Fruit fly (Drosophila melanogaster) whole organism, embryonic: Measurements from ENCODE around the gene CG7530.

ENCODE experiments used
- CG10209 ChIP-seq: fragments of 200-800 bp; sonication (Bioruptor generic); optimal IDR thresholded peaks from 3 replicates; lab custom pipeline; 2017; ENCODE audit warnings: missing biosample characterization, mild to moderate bottlenecking, missing genetic modification characterization, missing genetic modification reagents
- CG10565 ChIP-seq: fragments of 200-800 bp; sonication (Bioruptor generic); optimal IDR thresholded peaks from 3 replicates; lab custom pipeline; 2016; ENCODE audit warnings: missing biosample characterization, mild to moderate bottlenecking, missing genetic modification characterization
- CG11560 ChIP-seq: fragments of 200-800 bp; sonication (Bioruptor generic); IDR thresholded peaks from 3 replicates; pipeline ENCODE4 v1.3.6; 2022; ENCODE audit warnings: missing biosample characterization, missing genetic modification characterization
- CG17802 ChIP-seq: fragments of 200-800 bp; sonication (Bioruptor generic); optimal IDR thresholded peaks from 2 replicates; lab custom pipeline; 2018; ENCODE audit warnings: missing biosample characterization, mild to moderate bottlenecking, missing genetic modification characterization, moderate library complexity
- CG30431 ChIP-seq: fragments of 200-800 bp; sonication (Bioruptor generic); optimal IDR thresholded peaks from 2 replicates; lab custom pipeline; 2017; ENCODE audit warnings: missing biosample characterization, missing genetic modification characterization
- CG34422 ChIP-seq: fragments of 200-800 bp; sonication (Bioruptor generic); IDR thresholded peaks from 3 replicates; pipeline ENCODE4 v1.3.6; 2022; ENCODE audit warnings: missing biosample characterization, missing genetic modification characterization
- CG3995 ChIP-seq: fragments of 200-800 bp; sonication (Bioruptor generic); optimal IDR thresholded peaks from 3 replicates; lab custom pipeline; 2016; ENCODE audit warnings: missing biosample characterization, missing genetic modification characterization
- CG4424 ChIP-seq: fragments of 200-800 bp; sonication (Bioruptor generic); optimal IDR thresholded peaks from 3 replicates; lab custom pipeline; 2016; ENCODE audit warnings: missing biosample characterization, missing genetic modification characterization
- CG4854 ChIP-seq: fragments of 200-800 bp; sonication (Bioruptor generic); optimal IDR thresholded peaks from 2 replicates; lab custom pipeline; 2016; ENCODE audit warnings: missing biosample characterization, missing genetic modification characterization, inconsistent platforms
- CG6683 ChIP-seq: fragments of 200-800 bp; sonication (Bioruptor generic); optimal IDR thresholded peaks from 2 replicates; lab custom pipeline; 2017; ENCODE audit warnings: missing biosample characterization, mild to moderate bottlenecking, missing genetic modification characterization, missing genetic modification reagents
- CG6791 ChIP-seq: fragments of 200-800 bp; sonication (Bioruptor generic); IDR thresholded peaks from 3 replicates; pipeline ENCODE4 v1.3.6; 2022; ENCODE audit warnings: missing biosample characterization, missing genetic modification characterization; ENCODE audit not compliant: partially characterized antibody
- CG8944 ChIP-seq: fragments of 200-800 bp; sonication (Bioruptor generic); optimal IDR thresholded peaks from 3 replicates; lab custom pipeline; 2016; ENCODE audit warnings: missing biosample characterization, missing genetic modification characterization
- CG9215 ChIP-seq: fragments of 200-800 bp; sonication (Bioruptor generic); IDR thresholded peaks from 2 replicates; pipeline ENCODE4 v1.3.6; 2022; ENCODE audit warnings: missing biosample characterization, missing genetic modification characterization
- CG9817 ChIP-seq: fragments of 200-800 bp; sonication (Bioruptor generic); optimal IDR thresholded peaks from 2 replicates; lab custom pipeline; 2018; ENCODE audit warnings: missing biosample characterization, mild to moderate bottlenecking, missing genetic modification characterization, moderate library complexity
- Dp ChIP-seq: fragments of 200-800 bp; sonication (Bioruptor generic); optimal IDR thresholded peaks from 2 replicates; lab custom pipeline; 2018; ENCODE audit warnings: missing biosample characterization, mild to moderate bottlenecking, missing genetic modification characterization, moderate library complexity
- Ets65A ChIP-seq: fragments of 200-800 bp; sonication (Bioruptor generic); peaks from one replicate; lab custom pipeline; 2016; ENCODE audit warnings: missing biosample characterization, missing genetic modification characterization
- Ets97D ChIP-seq: fragments of 200-800 bp; sonication (Bioruptor generic); optimal IDR thresholded peaks from 3 replicates; lab custom pipeline; 2016; ENCODE audit warnings: missing biosample characterization, missing genetic modification characterization
- NC2β ChIP-seq: fragments of 200-800 bp; sonication (Bioruptor generic); optimal IDR thresholded peaks from 2 replicates; lab custom pipeline; 2016; ENCODE audit warnings: missing biosample characterization, missing genetic modification characterization
- Oaz ChIP-seq: fragments of 200-800 bp; sonication (Bioruptor generic); IDR thresholded peaks from 2 replicates; pipeline ENCODE4 v1.3.6; 2022; ENCODE audit warnings: missing biosample characterization, missing genetic modification characterization
- Pdp1 ChIP-seq, 2 experiments: fragments of 200-800 bp; sonication (Bioruptor generic); optimal IDR thresholded peaks; 3 replicates each; lab custom pipeline; 2016; ENCODE audit warnings: missing biosample characterization in 2 of 2, missing genetic modification characterization in 2 of 2, mild to moderate bottlenecking in 1 of 2, moderate library complexity in 1 of 2
- Poxn ChIP-seq: fragments of 200-800 bp; sonication (Bioruptor generic); IDR thresholded peaks from 2 replicates; pipeline ENCODE4 v1.3.6; 2022; ENCODE audit warnings: missing biosample characterization, missing genetic modification characterization
- Sry-β ChIP-seq: fragments of 200-800 bp; sonication (Bioruptor generic); optimal IDR thresholded peaks from 2 replicates; lab custom pipeline; 2018; ENCODE audit warnings: missing biosample characterization, mild to moderate bottlenecking, missing genetic modification characterization, moderate library complexity
- Sry-δ ChIP-seq: fragments of 200-800 bp; sonication (Bioruptor generic); optimal IDR thresholded peaks from 2 replicates; lab custom pipeline; 2016; ENCODE audit warnings: missing biosample characterization, missing genetic modification characterization
- Xbp1 ChIP-seq: fragments of 200-800 bp; sonication (Bioruptor generic); optimal IDR thresholded peaks from 3 replicates; lab custom pipeline; 2016; ENCODE audit warnings: missing biosample characterization, mild to moderate bottlenecking, missing genetic modification characterization
- amos ChIP-seq: fragments of 200-800 bp; sonication (Bioruptor generic); IDR thresholded peaks from 2 replicates; pipeline ENCODE4 v1.3.6; 2022; ENCODE audit warnings: missing biosample characterization, missing genetic modification characterization; ENCODE audit not compliant: partially characterized antibody
- chm ChIP-seq: fragments of 200-800 bp; sonication (Bioruptor generic); IDR thresholded peaks from 2 replicates; pipeline ENCODE4 v1.3.6; 2022; ENCODE audit warnings: missing biosample characterization, missing genetic modification characterization
- eve ChIP-seq, 2 experiments: fragments of >200 bp; optimal IDR thresholded peaks; 2 replicates each; lab custom pipeline; 2017; ENCODE audit warnings: missing biosample characterization in 2 of 2, missing genetic modification characterization in 2 of 2
- ftz-f1 ChIP-seq: fragments of 200-800 bp; sonication (Bioruptor generic); optimal IDR thresholded peaks from 2 replicates; lab custom pipeline; 2016; ENCODE audit warnings: missing biosample characterization, missing genetic modification characterization
- fu2 ChIP-seq: fragments of 200-800 bp; sonication (Bioruptor generic); optimal IDR thresholded peaks from 2 replicates; lab custom pipeline; 2016; ENCODE audit warnings: missing biosample characterization, missing genetic modification characterization
- grau ChIP-seq: fragments of 200-800 bp; optimal IDR thresholded peaks from 3 replicates; lab custom pipeline; 2019; ENCODE audit warnings: missing biosample characterization, mild to moderate bottlenecking, missing genetic modification characterization, moderate library complexity
- kay ChIP-seq: fragments of 200-800 bp; sonication (Bioruptor generic); optimal IDR thresholded peaks from 2 replicates; lab custom pipeline; 2016; ENCODE audit warnings: missing biosample characterization, missing genetic modification characterization
- kni ChIP-seq: fragments of 200-800 bp; sonication (Bioruptor generic); optimal IDR thresholded peaks from 3 replicates; lab custom pipeline; 2017; ENCODE audit warnings: mild to moderate bottlenecking, missing biosample characterization, missing genetic modification reagents, missing genetic modification characterization
- lbe ChIP-seq: fragments of 200-800 bp; sonication (Bioruptor generic); optimal IDR thresholded peaks from 2 replicates; lab custom pipeline; 2016; ENCODE audit warnings: missing biosample characterization, mild to moderate bottlenecking, missing genetic modification characterization
- nom ChIP-seq: fragments of 200-800 bp; sonication (Bioruptor generic); optimal IDR thresholded peaks from 2 replicates; lab custom pipeline; 2017; ENCODE audit warnings: missing biosample characterization, missing genetic modification characterization, mild to moderate bottlenecking, moderate library complexity, missing genetic modification reagents
- otp ChIP-seq: fragments of 200-800 bp; sonication (Bioruptor generic); IDR thresholded peaks from 3 replicates; pipeline ENCODE4, ENCODE4 v1.3.6; 2022; ENCODE audit warnings: missing biosample characterization, missing genetic modification characterization
- pum ChIP-seq: fragments of 200-800 bp; sonication (Bioruptor generic); optimal IDR thresholded peaks from 2 replicates; lab custom pipeline; 2016; ENCODE audit warnings: missing biosample characterization, missing genetic modification characterization
- ranshi ChIP-seq: fragments of 200-800 bp; sonication (Bioruptor generic); IDR thresholded peaks from 2 replicates; pipeline ENCODE4 v1.3.6; 2022; ENCODE audit warnings: missing biosample characterization, missing genetic modification characterization
- sc ChIP-seq, 3 experiments: fragments of >200 bp in 2 of 3; fragments of 200-800 bp in 1 of 3; sonication (Bioruptor generic) in 1 of 3; optimal IDR thresholded peaks; 2 replicates in 2 of 3; 3 replicates in 1 of 3; lab custom pipeline; 2017; ENCODE audit warnings: mild to moderate bottlenecking in 1 of 3, missing biosample characterization in 1 of 3, missing genetic modification characterization in 1 of 3, missing genetic modification reagents in 1 of 3
- scrt ChIP-seq: fragments of 200-800 bp; sonication (Bioruptor generic); optimal IDR thresholded peaks from 2 replicates; lab custom pipeline; 2018; ENCODE audit warnings: missing biosample characterization, mild to moderate bottlenecking, missing genetic modification characterization, moderate library complexity
- sd ChIP-seq: fragments of 200-800 bp; sonication (Bioruptor generic); optimal IDR thresholded peaks from 3 replicates; lab custom pipeline; 2018; ENCODE audit warnings: missing biosample characterization, mild to moderate bottlenecking, missing genetic modification characterization, moderate library complexity
- sens ChIP-seq: fragments of 200-800 bp; sonication (Bioruptor generic); peaks from one replicate; lab custom pipeline; 2016; ENCODE audit warnings: missing biosample characterization, missing genetic modification characterization
- sima ChIP-seq: fragments of 200-800 bp; sonication (Bioruptor generic); optimal IDR thresholded peaks from 2 replicates; lab custom pipeline; 2016; ENCODE audit warnings: missing biosample characterization, missing genetic modification characterization
- sug ChIP-seq: fragments of 200-800 bp; optimal IDR thresholded peaks from 2 replicates; lab custom pipeline; 2019; ENCODE audit warnings: missing biosample characterization, mild to moderate bottlenecking, missing genetic modification characterization, moderate library complexity
- tll ChIP-seq, 2 experiments: fragments of 200-800 bp in 1 of 2; fragments of >200 bp in 1 of 2; sonication (Bioruptor generic) in 1 of 2; optimal IDR thresholded peaks; 2 replicates each; lab custom pipeline; 2017 to 2019; ENCODE audit warnings: missing biosample characterization in 2 of 2, missing genetic modification characterization in 2 of 2, mild to moderate bottlenecking in 1 of 2, moderate library complexity in 1 of 2
- trem ChIP-seq: fragments of 200-800 bp; optimal IDR thresholded peaks from 3 replicates; lab custom pipeline; 2019; ENCODE audit warnings: missing biosample characterization, mild to moderate bottlenecking, missing genetic modification characterization, moderate library complexity
- ttk ChIP-seq: fragments of 200-800 bp; sonication (Bioruptor generic); IDR thresholded peaks from 2 replicates; pipeline ENCODE4 v2.1.2; 2022; ENCODE audit warnings: missing biosample characterization, missing genetic modification characterization
- tup ChIP-seq: fragments of 200-800 bp; sonication (Bioruptor generic); optimal IDR thresholded peaks from 2 replicates; lab custom pipeline; 2016; ENCODE audit warnings: missing biosample characterization, mild to moderate bottlenecking, missing genetic modification characterization, moderate library complexity
- unpg ChIP-seq: fragments of 200-800 bp; sonication (Bioruptor generic); optimal IDR thresholded peaks from 3 replicates; lab custom pipeline; 2018; ENCODE audit warnings: missing biosample characterization, mild to moderate bottlenecking, missing genetic modification characterization, moderate library complexity
- wek ChIP-seq: fragments of 200-800 bp; sonication (Bioruptor generic); optimal IDR thresholded peaks from 3 replicates; lab custom pipeline; 2018; ENCODE audit warnings: missing biosample characterization, mild to moderate bottlenecking, missing genetic modification characterization, moderate library complexity

The CG7530 gene

dm6 chr3R:14754806-14755488 is 23.6 kb upstream of the CG7530 start (continued):
- TF ChIP-seq CG9817: peak; percentile 0
- no peak for TF ChIP-seq ttk (GFP tag; lab: Robert Waterston, UW)
- peak; percentile 50 for TF ChIP-seq unpg
- TF ChIP-seq chm (GFP tag; lab: Robert Waterston, UW): no peak; the same call in 1 of the 2 replicates
- peak; percentile 13 for TF ChIP-seq CG10209 (GFP tag; lab: Kevin White, UChicago)
- TF ChIP-seq CG30431 (GFP tag; lab: Kevin White, UChicago): no peak
- peak; percentile 81 for TF ChIP-seq lbe (GFP tag; lab: Kevin White, UChicago)
- no peak for TF ChIP-seq Oaz (GFP tag; lab: Robert Waterston, UW)
- no peak for TF ChIP-seq Poxn (GFP tag; lab: Robert Waterston, UW)
- no peak for TF ChIP-seq CG11560 (tag; lab: Robert Waterston, UW)
- no peak for TF ChIP-seq ftz-f1
- peak; percentile 39 for TF ChIP-seq grau (tag; lab: Kevin White, UChicago)
- TF ChIP-seq CG9215 (GFP tag; lab: Robert Waterston, UW): no peak
- no peak for TF ChIP-seq NC2β (GFP tag; lab: Kevin White, UChicago)
- TF ChIP-seq CG10565 (GFP tag; lab: Kevin White, UChicago): no peak
- TF ChIP-seq ranshi (GFP tag; lab: Robert Waterston, UW): 0 out of 2 replicates have a peak, but pooled peaks have one; percentile 51
- TF ChIP-seq wek (GFP tag; lab: Kevin White, UChicago): no peak
- no peak for TF ChIP-seq kni (GFP tag; lab: Kevin White, UChicago)
- TF ChIP-seq CG4424 (GFP tag; lab: Kevin White, UChicago): peak; percentile 42
- no peak for TF ChIP-seq CG6791 (GFP tag; lab: Robert Waterston, UW)
- TF ChIP-seq sima: no peak
- TF ChIP-seq nom: no peak
- TF ChIP-seq Pdp1 (GFP tag; optimal IDR thresholded peaks at IDR 0.05; lab: Kevin White, UChicago): peak; percentile 3 to 22
- no peak for TF ChIP-seq Dp
- no peak for TF ChIP-seq trem (tag; lab: Kevin White, UChicago)
- no peak for TF ChIP-seq eve (GFP tag; optimal IDR thresholded peaks at IDR 0.05; lab: Kevin White, UChicago)
- peak; percentile 2 for TF ChIP-seq sens
- no peak for TF ChIP-seq pum (GFP tag; lab: Kevin White, UChicago)
- no peak for TF ChIP-seq Sry-δ (GFP tag; lab: Kevin White, UChicago)
- no peak for TF ChIP-seq amos (GFP tag; lab: Robert Waterston, UW)
- TF ChIP-seq sug (tag; lab: Kevin White, UChicago): no peak
- TF ChIP-seq tup (GFP tag; lab: Kevin White, UChicago): no peak
- TF ChIP-seq Ets97D: no peak
- no peak for TF ChIP-seq CG4854
- TF ChIP-seq Xbp1 (GFP tag; lab: Kevin White, UChicago): peak; percentile 32
- TF ChIP-seq Ets65A (GFP tag; lab: Kevin White, UChicago): no peak
- peak; percentile 10 for TF ChIP-seq CG6683
- no peak for TF ChIP-seq CG34422 (GFP tag; lab: Robert Waterston, UW)
- no peak for TF ChIP-seq otp (GFP tag; lab: Robert Waterston, UW)
- no peak for TF ChIP-seq CG8944
- no peak for TF ChIP-seq fu2 (GFP tag; lab: Kevin White, UChicago)
- TF ChIP-seq Sry-β (GFP tag; lab: Kevin White, UChicago): no peak
- no peak for TF ChIP-seq sc (optimal IDR thresholded peaks at IDR 0.05; lab: Kevin White, UChicago)
- TF ChIP-seq sc (GFP tag; optimal IDR thresholded peaks at IDR 0.05; lab: Kevin White, UChicago): no peak
- no peak for TF ChIP-seq CG3995 (GFP tag; lab: Kevin White, UChicago)
- no peak for TF ChIP-seq kay
- peak in 1 of 2 experiments; percentile 58 for TF ChIP-seq tll (GFP tag; optimal IDR thresholded peaks at IDR 0.05; lab: Kevin White, UChicago)
- no peak for TF ChIP-seq sd (tag; lab: Kevin White, UChicago)
- no peak for TF ChIP-seq scrt (GFP tag; lab: Kevin White, UChicago)
- TF ChIP-seq CG17802 (tag; lab: Kevin White, UChicago): no peak
